Worm (Caenorhabditis elegans) whole organism, L1 larva: ENCODE measurements around the gene ZK1321.4.

Source experiments
- C04F5.9 ChIP-seq: sonication (generic microtip); optimal IDR thresholded peaks from 2 replicates; lab custom pipeline; 2016; ENCODE audit warnings: missing genetic modification characterization, missing compliant biosample characterization
- C16A3.4 ChIP-seq: fragments of 150-350 bp; optimal IDR thresholded peaks from 2 replicates; lab custom pipeline; 2014; ENCODE audit warnings: missing biosample characterization, missing genetic modification characterization
- C34B4.2 ChIP-seq: sonication (generic microtip); optimal IDR thresholded peaks from 2 replicates; lab custom pipeline; 2017; ENCODE audit warnings: mild to moderate bottlenecking, missing genetic modification characterization, missing compliant biosample characterization
- aha-1 ChIP-seq: fragments of 150-350 bp; optimal IDR thresholded peaks from 2 replicates; lab custom pipeline; 2014; ENCODE audit warnings: missing biosample characterization, missing genetic modification characterization
- alr-1 ChIP-seq: fragments of 200-800 bp; sonication (Bioruptor generic); optimal IDR thresholded peaks from 2 replicates; lab custom pipeline; 2018; ENCODE audit warnings: borderline replicate concordance, mild to moderate bottlenecking, missing genetic modification characterization, missing compliant biosample characterization
- aly-2 ChIP-seq: fragments of 150-350 bp; optimal IDR thresholded peaks from 2 replicates; lab custom pipeline; 2014; ENCODE audit warnings: missing biosample characterization, missing genetic modification characterization
- ama-1 ChIP-seq: fragments of 150-350 bp; optimal IDR thresholded peaks from 2 replicates; lab custom pipeline; 2014
- blmp-1 ChIP-seq: fragments of 150-350 bp; optimal IDR thresholded peaks from 2 replicates; lab custom pipeline; 2014; ENCODE audit warnings: missing biosample characterization, missing genetic modification characterization
- ceh-63 ChIP-seq: fragments of 200-800 bp; sonication (Bioruptor generic); optimal IDR thresholded peaks from 2 replicates; lab custom pipeline; 2018; ENCODE audit warnings: mild to moderate bottlenecking, missing genetic modification characterization, missing compliant biosample characterization
- ceh-8 ChIP-seq: fragments of 200-800 bp; sonication (Bioruptor generic); optimal IDR thresholded peaks from 2 replicates; lab custom pipeline; 2018; ENCODE audit warnings: mild to moderate bottlenecking, missing genetic modification characterization, moderate library complexity, missing compliant biosample characterization
- ceh-82 ChIP-seq, 3 experiments: fragments of 150-350 bp in 1 of 3; sonication (generic microtip) in 2 of 3; optimal IDR thresholded peaks; 2 replicates each; lab custom pipeline; 2014 to 2017; ENCODE audit warnings: missing biosample characterization in 3 of 3, missing genetic modification characterization in 3 of 3
- ceh-90 ChIP-seq: sonication (generic microtip); optimal IDR thresholded peaks from 2 replicates; lab custom pipeline; 2016; ENCODE audit warnings: missing genetic modification characterization, missing compliant biosample characterization
- ces-1 ChIP-seq: fragments of 150-350 bp; optimal IDR thresholded peaks from 2 replicates; lab custom pipeline; 2014; ENCODE audit warnings: missing biosample characterization, missing genetic modification reagents, missing genetic modification characterization
- dpl-1 ChIP-seq, 3 experiments: fragments of 150-350 bp in 2 of 3; sonication (generic microtip) in 1 of 3; optimal IDR thresholded peaks; 2 replicates each; lab custom pipeline; 2014 to 2017; ENCODE audit warnings: missing biosample characterization in 3 of 3, missing genetic modification characterization in 3 of 3, missing genetic modification reagents in 3 of 3
- dsc-1 ChIP-seq: sonication (generic microtip); optimal IDR thresholded peaks from 2 replicates; lab custom pipeline; 2016; ENCODE audit warnings: mild to moderate bottlenecking, missing genetic modification characterization, missing compliant biosample characterization
- egl-27 ChIP-seq, 2 experiments: fragments of 150-350 bp in 1 of 2; sonication (generic microtip); optimal IDR thresholded peaks; 3 replicates each; lab custom pipeline; 2017 to 2018; ENCODE audit warnings: missing biosample characterization in 2 of 2, missing genetic modification characterization in 2 of 2, missing genetic modification reagents in 2 of 2
- elt-2 ChIP-seq: sonication (generic microtip); optimal IDR thresholded peaks from 2 replicates; lab custom pipeline; 2016; ENCODE audit warnings: missing genetic modification characterization, mild to moderate bottlenecking, inconsistent platforms, missing compliant biosample characterization, missing genetic modification reagents
- elt-3 ChIP-seq, 6 experiments: fragments of 150-350 bp in 1 of 6; sonication (generic microtip); optimal IDR thresholded peaks; 2 replicates each; lab custom pipeline; 2017 to 2018; ENCODE audit warnings: missing biosample characterization in 6 of 6, missing genetic modification characterization in 6 of 6, inconsistent platforms in 1 of 6
- ets-5 ChIP-seq: fragments of 200-800 bp; sonication (Bioruptor generic); IDR thresholded peaks from 2 replicates; pipeline ENCODE4 v1.3.6; 2022; ENCODE audit warnings: missing genetic modification characterization, missing compliant biosample characterization
- fkh-4 ChIP-seq: sonication (generic microtip); optimal IDR thresholded peaks from 2 replicates; lab custom pipeline; 2016; ENCODE audit warnings: missing compliant biosample characterization, missing genetic modification characterization, borderline replicate concordance
- fkh-8 ChIP-seq: sonication (generic microtip); optimal IDR thresholded peaks from 2 replicates; lab custom pipeline; 2016; ENCODE audit warnings: mild to moderate bottlenecking, missing genetic modification characterization, missing compliant biosample characterization
- fos-1 ChIP-seq: fragments of 150-350 bp; optimal IDR thresholded peaks from 2 replicates; lab custom pipeline; 2014; ENCODE audit warnings: missing biosample characterization, missing genetic modification characterization
- hlh-17 ChIP-seq: fragments of 200-800 bp; sonication (Bioruptor generic); optimal IDR thresholded peaks from 2 replicates; lab custom pipeline; 2018; ENCODE audit warnings: missing genetic modification characterization, mild to moderate bottlenecking, missing compliant biosample characterization, moderate library complexity, borderline replicate concordance
- isw-1 ChIP-seq: fragments of 200-800 bp; sonication (Bioruptor generic); IDR thresholded peaks from 2 replicates; pipeline ENCODE4 v1.3.6; 2022; ENCODE audit warnings: missing genetic modification characterization, missing compliant biosample characterization
- jun-1 ChIP-seq: fragments of 150-350 bp; optimal IDR thresholded peaks from 2 replicates; lab custom pipeline; 2014; ENCODE audit warnings: missing biosample characterization, missing genetic modification reagents, missing genetic modification characterization
- lin-15B ChIP-seq: fragments of 150-350 bp; sonication (generic microtip); optimal IDR thresholded peaks from 3 replicates; lab custom pipeline; 2014; ENCODE audit warnings: missing biosample characterization, missing genetic modification characterization
- lin-35 ChIP-seq, 2 experiments: fragments of 150-350 bp; optimal IDR thresholded peaks; 2 replicates each; lab custom pipeline; 2014; ENCODE audit warnings: missing biosample characterization in 2 of 2, missing genetic modification characterization in 2 of 2, missing genetic modification reagents in 2 of 2
- lir-3 ChIP-seq: sonication (generic microtip); optimal IDR thresholded peaks from 2 replicates; lab custom pipeline; 2016; ENCODE audit warnings: mild to moderate bottlenecking, missing genetic modification characterization, moderate library complexity, missing compliant biosample characterization; ENCODE audit not compliant: poor library complexity
- mab-9 ChIP-seq: fragments of 200-800 bp; sonication (Bioruptor generic); IDR thresholded peaks from 2 replicates; pipeline ENCODE4 v1.3.6; 2022; ENCODE audit warnings: missing genetic modification reagents, missing genetic modification characterization, missing compliant biosample characterization
- mdl-1 ChIP-seq, 2 experiments: fragments of 150-350 bp; optimal IDR thresholded peaks; 2 replicates each; lab custom pipeline; 2014 to 2017; ENCODE audit warnings: missing biosample characterization in 2 of 2, missing genetic modification characterization in 2 of 2, inconsistent platforms in 1 of 2
- nhr-11 ChIP-seq: fragments of 150-350 bp; optimal IDR thresholded peaks from 2 replicates; lab custom pipeline; 2014; ENCODE audit warnings: missing biosample characterization, missing genetic modification characterization
- nhr-12 ChIP-seq: sonication (generic microtip); optimal IDR thresholded peaks from 2 replicates; lab custom pipeline; 2017; ENCODE audit warnings: missing biosample characterization, missing genetic modification characterization
- nhr-20 ChIP-seq: sonication (generic microtip); optimal IDR thresholded peaks from 2 replicates; lab custom pipeline; 2016; ENCODE audit warnings: mild to moderate bottlenecking, missing genetic modification characterization, missing compliant biosample characterization
- nhr-47 ChIP-seq: sonication (generic microtip); optimal IDR thresholded peaks from 2 replicates; lab custom pipeline; 2016; ENCODE audit warnings: mild to moderate bottlenecking, missing genetic modification characterization, moderate library complexity, missing compliant biosample characterization
- nhr-77 ChIP-seq: fragments of 150-350 bp; optimal IDR thresholded peaks from 2 replicates; lab custom pipeline; 2014; ENCODE audit warnings: missing biosample characterization, missing genetic modification characterization
- nhr-84 ChIP-seq: sonication (generic microtip); optimal IDR thresholded peaks from 2 replicates; lab custom pipeline; 2017; ENCODE audit warnings: missing biosample characterization, missing genetic modification characterization
- nhr-85 ChIP-seq: sonication (generic microtip); peaks from one replicate; lab custom pipeline; 2016; ENCODE audit warnings: missing genetic modification characterization, inconsistent platforms, missing compliant biosample characterization
- pag-3 ChIP-seq: sonication (generic microtip); optimal IDR thresholded peaks from 2 replicates; lab custom pipeline; 2017; ENCODE audit warnings: missing genetic modification characterization, mild to moderate bottlenecking, missing compliant biosample characterization, antibody characterized with exemption, borderline replicate concordance; ENCODE audit not compliant: insufficient read depth
- pqm-1 ChIP-seq: sonication (generic microtip); optimal IDR thresholded peaks from 3 replicates; lab custom pipeline; 2017; ENCODE audit warnings: missing biosample characterization, missing genetic modification characterization
- sox-4 ChIP-seq: sonication (generic microtip); optimal IDR thresholded peaks from 2 replicates; lab custom pipeline; 2016; ENCODE audit warnings: missing genetic modification characterization, missing compliant biosample characterization
- sptf-1 ChIP-seq: fragments of 150-350 bp; optimal IDR thresholded peaks from 2 replicates; lab custom pipeline; 2014; ENCODE audit warnings: missing biosample characterization, missing genetic modification characterization
- sup-37 ChIP-seq: fragments of 200-800 bp; sonication (Bioruptor generic); optimal IDR thresholded peaks from 2 replicates; lab custom pipeline; 2018; ENCODE audit warnings: mild to moderate bottlenecking, missing genetic modification characterization, missing compliant biosample characterization
- swsn-7 ChIP-seq: sonication (generic microtip); optimal IDR thresholded peaks from 2 replicates; lab custom pipeline; 2016; ENCODE audit warnings: missing genetic modification characterization, missing compliant biosample characterization
- tbx-2 ChIP-seq: sonication (generic microtip); optimal IDR thresholded peaks from 2 replicates; lab custom pipeline; 2016; ENCODE audit warnings: missing genetic modification characterization, missing compliant biosample characterization
- unc-130 ChIP-seq: fragments of 150-350 bp; optimal IDR thresholded peaks from 2 replicates; lab custom pipeline; 2017; ENCODE audit warnings: missing biosample characterization, missing genetic modification characterization, inconsistent platforms
- unc-30 ChIP-seq: sonication (generic microtip); optimal IDR thresholded peaks from 2 replicates; lab custom pipeline; 2017; ENCODE audit warnings: missing biosample characterization, missing genetic modification characterization
- unc-98 ChIP-seq: fragments of 200-800 bp; sonication (Bioruptor generic); IDR thresholded peaks from 2 replicates; pipeline ENCODE4 v1.3.6; 2022; ENCODE audit warnings: missing genetic modification characterization, missing compliant biosample characterization
- vab-15 ChIP-seq: sonication (generic microtip); optimal IDR thresholded peaks from 2 replicates; lab custom pipeline; 2017; ENCODE audit warnings: missing genotype, mild to moderate bottlenecking, missing genetic modification characterization, missing compliant biosample characterization
- xbp-1 ChIP-seq: sonication (generic microtip); optimal IDR thresholded peaks from 2 replicates; lab custom pipeline; 2016; ENCODE audit warnings: missing genetic modification characterization, missing compliant biosample characterization
- zag-1 ChIP-seq: fragments of 150-350 bp; optimal IDR thresholded peaks from 2 replicates; lab custom pipeline; 2014; ENCODE audit warnings: missing biosample characterization, missing genetic modification characterization
- ztf-11 ChIP-seq, 2 experiments: sonication (generic microtip); optimal IDR thresholded peaks; 2 replicates each; lab custom pipeline; 2016 to 2017; ENCODE audit warnings: missing genetic modification characterization in 2 of 2, missing biosample characterization in 1 of 2, missing compliant biosample characterization in 1 of 2
- ztf-4 ChIP-seq: fragments of 150-350 bp; optimal IDR thresholded peaks from 2 replicates; lab custom pipeline; 2014; ENCODE audit warnings: missing biosample characterization, missing genetic modification characterization

The ZK1321.4 gene

ce11 chrII:9787395-9788152 lies 13.8 kb upstream of the ZK1321.4 start, which contains the start of gene cyp-13A2 (continued):
- TF ChIP-seq fkh-8 (tag; lab: Kevin White, UChicago) (no peak), dpl-1 (GFP tag; optimal IDR thresholded peaks at IDR 0.05; lab: Kevin White, UChicago) (peak in 2 of 3 experiments; percentile 16 to 32), ceh-63 (GFP tag; lab: Kevin White, UChicago) (no peak), tbx-2 (tag; lab: Kevin White, UChicago) (no peak), fkh-4 (tag; lab: Kevin White, UChicago) (no peak), sptf-1 (tag; lab: Kevin White, UChicago) (no peak), ztf-11 (tag; optimal IDR thresholded peaks at IDR 0.05; lab: Kevin White, UChicago) (no peak), nhr-85 (peak; percentile 99), aha-1 (tag; lab: Kevin White, UChicago) (no peak), aly-2 (tag; lab: Kevin White, UChicago) (no peak), ceh-82 (tag; optimal IDR thresholded peaks at IDR 0.05; lab: Kevin White, UChicago) (no peak), ceh-8 (GFP tag; lab: Kevin White, UChicago) (no peak), alr-1 (no peak), ces-1 (GFP tag; lab: Kevin White, UChicago) (no peak), unc-130 (no peak), lir-3 (tag; lab: Kevin White, UChicago) (no peak), ceh-90 (tag; lab: Kevin White, UChicago) (no peak), ets-5 (GFP tag; lab: Robert Waterston, UW) (no peak), sox-4 (no peak), pqm-1 (no peak), elt-3 (tag; optimal IDR thresholded peaks at IDR 0.05; lab: Kevin White, UChicago) (peak in 2 of 6 experiments; percentile 32 to 72), ztf-4 (tag; lab: Kevin White, UChicago) (no peak), nhr-47 (tag; lab: Kevin White, UChicago) (peak; percentile 33), nhr-11 (tag; lab: Kevin White, UChicago) (peak; percentile 33), vab-15 (tag; lab: Kevin White, UChicago) (no peak), egl-27 (tag; optimal IDR thresholded peaks at IDR 0.05; lab: Kevin White, UChicago) (peak; percentile 27 to 59), C04F5.9 (tag; lab: Kevin White, UChicago) (no peak), blmp-1 (peak; percentile 76), elt-2 (tag; lab: Kevin White, UChicago) (peak; percentile 72), sup-37 (no peak), lin-35 (GFP tag; optimal IDR thresholded peaks at IDR 0.05; lab: Kevin White, UChicago) (peak; percentile 10 to 29), unc-30 (tag; lab: Kevin White, UChicago) (no peak), fos-1 (tag; lab: Kevin White, UChicago) (peak; percentile 36), mdl-1 (tag; optimal IDR thresholded peaks at IDR 0.05; lab: Kevin White, UChicago) (peak in 1 of 2 experiments; percentile 48), nhr-20 (tag; lab: Kevin White, UChicago) (peak; percentile 88), nhr-84 (tag; lab: Kevin White, UChicago) (no peak), zag-1 (no peak), C34B4.2 (tag; lab: Kevin White, UChicago) (no peak), lin-15B (tag; lab: Kevin White, UChicago) (no peak), unc-98 (no peak), swsn-7 (tag; lab: Kevin White, UChicago) (no peak), mab-9 (no peak), xbp-1 (no peak), pag-3 (tag; lab: Kevin White, UChicago) (no peak), dsc-1 (tag; lab: Kevin White, UChicago) (no peak), C16A3.4 (tag; lab: Kevin White, UChicago) (peak; percentile 8), nhr-77 (tag; lab: Kevin White, UChicago) (peak; percentile 57), hlh-17 (GFP tag; lab: Kevin White, UChicago) (no peak), ama-1 (lab: Kevin White, UChicago) (no peak), nhr-12 (tag; lab: Kevin White, UChicago) (no peak), jun-1 (tag; lab: Kevin White, UChicago) (no peak), isw-1 (GFP tag; lab: Robert Waterston, UW) (no peak)
